Fruit fly (Drosophila melanogaster): ENCODE measurements around the gene CG5860.

Gene CG5860

dm6 chr3R:17391313-17391845 is 18.0 kb upstream of the CG5860 start, which contains the start of the genes Brf and sds22 (continued):
- peak; percentile 81 for TF ChIP-seq CG17802 (tag; optimal IDR thresholded peaks at IDR 0.05)
- TF ChIP-seq Pdp1 (GFP tag; optimal IDR thresholded peaks at IDR 0.05) = peak; percentile 95 to 97
- TF ChIP-seq Side (GFP tag; optimal IDR thresholded peaks at IDR 0.05) = peak; percentile 94
- peak; percentile 91 for TF ChIP-seq CG2889 (GFP tag; IDR thresholded peaks at IDR 0.05)
- TF ChIP-seq HHEX (GFP tag; optimal IDR thresholded peaks at IDR 0.05) = peak; percentile 92
- peak; percentile 53; the same call in 1 of the 3 replicates for TF ChIP-seq CG34224 (GFP tag; IDR thresholded peaks at IDR 0.05; ENCODE audit: partially characterized antibody)
- TF ChIP-seq NC2α (GFP tag; optimal IDR thresholded peaks at IDR 0.05) = peak; percentile 89
- TF ChIP-seq CG8944 (GFP tag; optimal IDR thresholded peaks at IDR 0.05) = peak; percentile 97
- TF ChIP-seq CG8478 (optimal IDR thresholded peaks at IDR 0.05) = no peak
- peak; percentile 15 for TF ChIP-seq ash1 (GFP tag; optimal IDR thresholded peaks at IDR 0.05)
- peak; percentile 89 for TF ChIP-seq CG3838 (GFP tag; optimal IDR thresholded peaks at IDR 0.05)
- TF ChIP-seq CG14050 (GFP tag; IDR thresholded peaks at IDR 0.05) = peak; percentile 87
- TF ChIP-seq ATbp (GFP tag; optimal IDR thresholded peaks at IDR 0.05) = peak; percentile 69
- peak; percentile 33 to 81 for TF ChIP-seq tll (GFP tag; optimal IDR thresholded peaks at IDR 0.05)
- TF ChIP-seq CG12219 (GFP tag; optimal IDR thresholded peaks at IDR 0.05) = peak; percentile 86
- TF ChIP-seq corto (GFP tag; optimal IDR thresholded peaks at IDR 0.05) = peak; percentile 85
- TF ChIP-seq mld (GFP tag; IDR thresholded peaks at IDR 0.05; ENCODE audit: partially characterized antibody) = peak; percentile 43; the same call in 1 of the 3 replicates
- TF ChIP-seq Neu2 (GFP tag; optimal IDR thresholded peaks at IDR 0.05; ENCODE audit: borderline replicate concordance) = peak; percentile 90
- TF ChIP-seq CG18262 (tag; optimal IDR thresholded peaks at IDR 0.05) = peak; percentile 94
- TF ChIP-seq scrt (GFP tag; optimal IDR thresholded peaks at IDR 0.05) = peak; percentile 91
- TF ChIP-seq CG9876 (GFP tag; optimal IDR thresholded peaks at IDR 0.05) = peak; percentile 87
- TF ChIP-seq jigr1 (GFP tag; IDR thresholded peaks at IDR 0.05) = peak; percentile 86; the same call in 2 of the 3 replicates
- peak; percentile 98 for TF ChIP-seq Xbp1 (GFP tag; optimal IDR thresholded peaks at IDR 0.05)
- peak; percentile 86 for TF ChIP-seq CG1529 (GFP tag; optimal IDR thresholded peaks at IDR 0.05)
- TF ChIP-seq CG7745 (tag; optimal IDR thresholded peaks at IDR 0.05) = no peak
- peak; percentile 89 for TF ChIP-seq Ada2b (GFP tag; IDR thresholded peaks at IDR 0.05)
- peak; percentile 94 for TF ChIP-seq CG4854 (GFP tag; optimal IDR thresholded peaks at IDR 0.05)
- peak; percentile 32 for TF ChIP-seq Dp (GFP tag; optimal IDR thresholded peaks at IDR 0.05)
- TF ChIP-seq CG16863 (GFP tag; optimal IDR thresholded peaks at IDR 0.05) = peak; percentile 94
- peak; percentile 61 for TF ChIP-seq pros (GFP tag; optimal IDR thresholded peaks at IDR 0.05)
- peak; percentile 98 for TF ChIP-seq nmo (GFP tag; optimal IDR thresholded peaks at IDR 0.05)
- peak; percentile 89 for TF ChIP-seq ERR (GFP tag; optimal IDR thresholded peaks at IDR 0.05)
- peak; percentile 27; the same call in 1 of the 2 replicates for TF ChIP-seq CG5953 (GFP tag; IDR thresholded peaks at IDR 0.05)
- peak; percentile 63 for TF ChIP-seq fd64A (GFP tag; optimal IDR thresholded peaks at IDR 0.05)
- peak; percentile 96 for TF ChIP-seq az2 (GFP tag; optimal IDR thresholded peaks at IDR 0.05)
- TF ChIP-seq CG9437 (GFP tag; optimal IDR thresholded peaks at IDR 0.05) = peak; percentile 88
- TF ChIP-seq ham (GFP tag; IDR thresholded peaks at IDR 0.05) = peak; percentile 80
- TF ChIP-seq lbe (GFP tag; optimal IDR thresholded peaks at IDR 0.05) = peak; percentile 93
- TF ChIP-seq Usf (GFP tag; optimal IDR thresholded peaks at IDR 0.05) = peak; percentile 93
- TF ChIP-seq B-H2 (GFP tag; optimal IDR thresholded peaks at IDR 0.05) = peak; percentile 97
- TF ChIP-seq CG18476 (GFP tag; optimal IDR thresholded peaks at IDR 0.05) = peak; percentile 94
- no peak for TF ChIP-seq usp (GFP tag; optimal IDR thresholded peaks at IDR 0.05)
- peak; percentile 93 for TF ChIP-seq CG12744 (GFP tag; optimal IDR thresholded peaks at IDR 0.05)
- peak; percentile 95 for TF ChIP-seq grau (tag; optimal IDR thresholded peaks at IDR 0.05)
- peak; percentile 89 for TF ChIP-seq Nf-YC (tag; optimal IDR thresholded peaks at IDR 0.05)
- TF ChIP-seq CG2875 (GFP tag; optimal IDR thresholded peaks at IDR 0.05) = peak; percentile 84
- peak; percentile 87 for TF ChIP-seq da (GFP tag; optimal IDR thresholded peaks at IDR 0.05)
- peak; percentile 94 for TF ChIP-seq trem (tag; optimal IDR thresholded peaks at IDR 0.05)
- TF ChIP-seq Ets97D (GFP tag; optimal IDR thresholded peaks at IDR 0.05) = peak; percentile 88

Data from whole organism, embryonic.